Fruit fly (Drosophila melanogaster) whole organism, wandering third instar larva: ENCODE results near the gene CG5846.

Experiments used
- Abd-B ChIP-seq: fragments of >200 bp; optimal IDR thresholded peaks from 2 replicates; lab custom pipeline; 2017; ENCODE audit warnings: missing biosample characterization, missing genetic modification characterization
- CG32264 ChIP-seq: fragments of 200-800 bp; sonication (Bioruptor generic); optimal IDR thresholded peaks from 2 replicates; lab custom pipeline; 2016; ENCODE audit warnings: missing biosample characterization, missing genetic modification characterization
- CG9705 ChIP-seq: fragments of 200-800 bp; sonication (Bioruptor generic); optimal IDR thresholded peaks from 2 replicates; lab custom pipeline; 2018; ENCODE audit warnings: missing biosample characterization, mild to moderate bottlenecking, missing genetic modification characterization
- CrebA ChIP-seq: fragments of 200-800 bp; sonication (Bioruptor generic); optimal IDR thresholded peaks from 2 replicates; lab custom pipeline; 2016; ENCODE audit warnings: missing biosample characterization, mild to moderate bottlenecking, missing genetic modification characterization, borderline replicate concordance
- Dfd ChIP-seq: fragments of >200 bp; optimal IDR thresholded peaks from 2 replicates; lab custom pipeline; 2017; ENCODE audit warnings: missing biosample characterization, missing genetic modification characterization
- Dif ChIP-seq: fragments of 200-275, 200-300 bp; sonication (Bioruptor generic); optimal IDR thresholded peaks from 2 replicates; lab custom pipeline; 2018; ENCODE audit warnings: missing biosample characterization, missing genetic modification characterization; ENCODE audit not compliant: partially characterized antibody
- GATAd ChIP-seq: sonication (Bioruptor generic); optimal IDR thresholded peaks from 2 replicates; lab custom pipeline; 2016; ENCODE audit warnings: missing biosample characterization, missing genetic modification characterization
- HLH106 ChIP-seq: fragments of 200-800 bp; optimal IDR thresholded peaks from 3 replicates; lab custom pipeline; 2019; ENCODE audit warnings: missing biosample characterization, mild to moderate bottlenecking, missing genetic modification characterization, moderate library complexity
- Hnf4 ChIP-seq: fragments of 200-800 bp; sonication (Bioruptor generic); optimal IDR thresholded peaks from 2 replicates; lab custom pipeline; 2016; ENCODE audit warnings: missing biosample characterization, mild to moderate bottlenecking, missing genetic modification characterization
- Hr78 ChIP-seq: fragments of >200 bp; optimal IDR thresholded peaks from 2 replicates; lab custom pipeline; 2017; ENCODE audit warnings: missing biosample characterization, missing genetic modification characterization
- Hr83 ChIP-seq: fragments of 200-300 bp; sonication (Bioruptor generic); optimal IDR thresholded peaks from 2 replicates; lab custom pipeline; 2016; ENCODE audit warnings: missing biosample characterization, mild to moderate bottlenecking, missing genetic modification characterization, moderate library complexity; ENCODE audit not compliant: poor library complexity, severe bottlenecking
- Jra ChIP-seq: sonication (Bioruptor generic); optimal IDR thresholded peaks from 2 replicates; lab custom pipeline; 2016; ENCODE audit warnings: missing biosample characterization, missing genetic modification characterization
- Mio ChIP-seq: sonication (Bioruptor generic); optimal IDR thresholded peaks from 2 replicates; lab custom pipeline; 2016; ENCODE audit warnings: missing biosample characterization, missing genetic modification characterization
- Myc ChIP-seq: fragments of >200 bp; optimal IDR thresholded peaks from 2 replicates; lab custom pipeline; 2017
- N ChIP-seq: fragments of >200 bp; optimal IDR thresholded peaks from 2 replicates; lab custom pipeline; 2018; ENCODE audit warnings: missing biosample characterization, missing external identifiers, missing genetic modification characterization
- OdsH ChIP-seq: fragments of 200-800 bp; sonication (Bioruptor generic); optimal IDR thresholded peaks from 2 replicates; lab custom pipeline; 2016; ENCODE audit warnings: missing biosample characterization, mild to moderate bottlenecking, missing genetic modification characterization
- Rel ChIP-seq, 2 experiments: fragments of 200-800 bp; sonication (Bioruptor generic) in 1 of 2; optimal IDR thresholded peaks; 2 replicates in 1 of 2; 3 replicates in 1 of 2; lab custom pipeline; 2016 to 2019; ENCODE audit warnings: mild to moderate bottlenecking in 2 of 2, missing biosample characterization in 2 of 2, missing genetic modification characterization in 2 of 2, moderate library complexity in 1 of 2
- Sp1 ChIP-seq: fragments of 200-800 bp; sonication (Bioruptor generic); optimal IDR thresholded peaks from 3 replicates; lab custom pipeline; 2019; ENCODE audit warnings: missing biosample characterization, mild to moderate bottlenecking, missing genetic modification characterization, moderate library complexity
- Vsx2 ChIP-seq: fragments of 200-300, 225-300 bp; sonication (Bioruptor generic); optimal IDR thresholded peaks from 2 replicates; lab custom pipeline; 2018; ENCODE audit warnings: missing biosample characterization, missing genetic modification characterization; ENCODE audit not compliant: partially characterized antibody
- br ChIP-seq: fragments of 200-800 bp; sonication (Bioruptor generic); optimal IDR thresholded peaks from 2 replicates; lab custom pipeline; 2016; ENCODE audit warnings: missing biosample characterization, missing genetic modification characterization
- brk ChIP-seq: fragments of 200-800 bp; sonication (Bioruptor generic); optimal IDR thresholded peaks from 2 replicates; lab custom pipeline; 2016; ENCODE audit warnings: missing biosample characterization, mild to moderate bottlenecking, missing genetic modification characterization
- dl ChIP-seq, 2 experiments: fragments of 175-275, 200-275 bp in 1 of 2; fragments of 200-275 bp in 1 of 2; sonication (Bioruptor generic); optimal IDR thresholded peaks; lab custom pipeline; 2018; ENCODE audit warnings: mild to moderate bottlenecking in 2 of 2, missing biosample characterization in 2 of 2, missing genetic modification characterization in 2 of 2, moderate library complexity in 2 of 2; ENCODE audit not compliant: partially characterized antibody in 2 of 2, insufficient read depth in 1 of 2
- dmrt93B ChIP-seq: fragments of 200-800 bp; sonication (Bioruptor generic); optimal IDR thresholded peaks from 2 replicates; lab custom pipeline; 2018; ENCODE audit warnings: missing biosample characterization, mild to moderate bottlenecking, missing genetic modification characterization
- dsf ChIP-seq: sonication (Bioruptor generic); optimal IDR thresholded peaks from 2 replicates; lab custom pipeline; 2016; ENCODE audit warnings: missing biosample characterization, missing genetic modification characterization, borderline replicate concordance
- ey ChIP-seq: fragments of 200-800 bp; sonication (Bioruptor generic); optimal IDR thresholded peaks from 2 replicates; lab custom pipeline; 2016; ENCODE audit warnings: missing biosample characterization, missing genetic modification characterization
- foxo ChIP-seq, 2 experiments: fragments of 200-800 bp; sonication (Bioruptor generic); optimal IDR thresholded peaks; 2 replicates in 1 of 2; 3 replicates in 1 of 2; lab custom pipeline; 2016 to 2017; ENCODE audit warnings: missing biosample characterization in 2 of 2, missing genetic modification characterization in 2 of 2
- fru ChIP-seq: fragments of 200-800 bp; sonication (Bioruptor generic); optimal IDR thresholded peaks from 3 replicates; lab custom pipeline; 2016; ENCODE audit warnings: missing biosample characterization, mild to moderate bottlenecking, missing genetic modification characterization
- h ChIP-seq: fragments of 200-800 bp; sonication (Bioruptor generic); optimal IDR thresholded peaks from 3 replicates; lab custom pipeline; 2016; ENCODE audit warnings: missing biosample characterization, mild to moderate bottlenecking, missing genetic modification characterization
- jim ChIP-seq: fragments of 175-275, 200-325 bp; sonication (Bioruptor generic); optimal IDR thresholded peaks from 2 replicates; lab custom pipeline; 2016; ENCODE audit warnings: missing biosample characterization, mild to moderate bottlenecking, missing genetic modification characterization
- lola ChIP-seq: fragments of >200 bp; optimal IDR thresholded peaks from 2 replicates; lab custom pipeline; 2017; ENCODE audit warnings: missing biosample characterization, missing genetic modification characterization
- pan ChIP-seq: fragments of >200 bp; optimal IDR thresholded peaks from 2 replicates; lab custom pipeline; 2017
- psq ChIP-seq: fragments of 200-800 bp; sonication (Bioruptor generic); optimal IDR thresholded peaks from 3 replicates; lab custom pipeline; 2017; ENCODE audit warnings: missing biosample characterization, mild to moderate bottlenecking, missing genetic modification characterization, moderate library complexity
- rgr ChIP-seq: fragments of 200-800 bp; sonication (Bioruptor generic); optimal IDR thresholded peaks from 3 replicates; lab custom pipeline; 2016; ENCODE audit warnings: missing biosample characterization, mild to moderate bottlenecking, missing genetic modification characterization
- sage ChIP-seq: fragments of 200-800 bp; sonication (Bioruptor generic); optimal IDR thresholded peaks from 2 replicates; lab custom pipeline; 2016; ENCODE audit warnings: missing biosample characterization, mild to moderate bottlenecking, missing genetic modification characterization
- sv ChIP-seq: fragments of 200-800 bp; sonication (Bioruptor generic); optimal IDR thresholded peaks from 3 replicates; lab custom pipeline; 2016; ENCODE audit warnings: missing biosample characterization, missing genetic modification characterization
- tai ChIP-seq: sonication (Bioruptor generic); optimal IDR thresholded peaks from 2 replicates; lab custom pipeline; 2016; ENCODE audit warnings: missing biosample characterization, missing genetic modification characterization
- usp ChIP-seq: fragments of >200 bp; optimal IDR thresholded peaks from 2 replicates; lab custom pipeline; 2017; ENCODE audit warnings: missing biosample characterization, missing genetic modification characterization
- woc ChIP-seq: sonication (Bioruptor generic); optimal IDR thresholded peaks from 2 replicates; lab custom pipeline; 2016; ENCODE audit warnings: missing biosample characterization, mild to moderate bottlenecking, missing genetic modification characterization

The CG5846 gene

dm6 chr2L:9972624-9973023, 15.6 kb upstream of the CG5846 start:
- TF ChIP-seq Rel (GFP tag; optimal IDR thresholded peaks at IDR 0.05; lab: Kevin White, UChicago) (no peak), Rel (tag; optimal IDR thresholded peaks at IDR 0.05; lab: Kevin White, UChicago) (no peak), OdsH (GFP tag; lab: Kevin White, UChicago) (no peak)

- TF ChIP-seq usp (GFP tag; lab: Kevin White, UChicago) (no peak), HLH106 (tag; lab: Kevin White, UChicago) (no peak), Hr83 (GFP tag; lab: Kevin White, UChicago) (no peak), Hnf4 (GFP tag; lab: Kevin White, UChicago) (no peak), GATAd (GFP tag; lab: Kevin White, UChicago) (no peak), Sp1 (GFP tag; lab: Kevin White, UChicago) (no peak), tai (GFP tag; lab: Kevin White, UChicago) (no peak), dmrt93B (GFP tag; lab: Kevin White, UChicago) (no peak), Dfd (no peak), sage (no peak), lola (GFP tag; lab: Kevin White, UChicago) (no peak), fru (GFP tag; lab: Kevin White, UChicago) (no peak), Mio (GFP tag; lab: Kevin White, UChicago) (no peak), Vsx2 (no peak), N (no peak), sv (GFP tag; lab: Kevin White, UChicago) (no peak), psq (GFP tag; lab: Kevin White, UChicago) (no peak), CG9705 (no peak)
These were observed 11.2 kb upstream of the CG5846 start for dm6 chr2L:9968201-9968727.

DNA sequence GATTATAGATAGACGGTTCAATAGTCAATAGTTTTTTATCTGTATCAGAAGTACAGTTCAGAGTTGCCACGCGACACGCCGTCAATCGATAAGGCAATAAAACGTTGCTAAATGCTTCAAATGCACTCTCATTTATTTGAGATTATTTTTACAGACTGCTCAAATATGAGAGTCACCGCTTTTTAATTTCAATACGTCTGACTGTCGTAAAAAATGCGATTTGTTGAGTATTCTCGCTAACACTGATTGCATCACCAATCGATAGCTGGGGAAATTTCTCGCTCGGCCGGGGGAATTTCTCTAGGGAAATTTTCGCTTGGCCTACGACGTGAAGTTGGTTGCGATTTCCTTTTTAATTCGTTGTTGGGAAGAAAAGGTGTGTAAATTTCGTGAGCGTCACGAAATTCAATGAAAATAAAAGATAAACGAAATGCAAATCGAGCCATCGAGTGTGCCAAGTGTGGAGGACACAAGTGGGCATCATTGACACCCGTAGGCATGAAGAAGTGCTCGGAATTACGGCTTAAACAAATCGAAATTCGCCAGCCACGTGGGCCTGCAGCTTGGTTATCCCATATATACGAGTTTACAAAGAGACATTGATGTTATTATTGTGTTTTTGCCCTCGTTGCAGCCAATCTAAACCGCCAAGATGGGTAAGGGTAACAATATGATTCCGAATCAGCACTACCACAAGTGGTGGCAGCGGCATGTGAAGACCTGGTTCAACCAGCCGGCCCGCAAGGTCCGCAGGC, 10.1 kb upstream of the CG5846 start, which contains the start of the genes Dref and RpL13:
Gene Dref, minus strand, starts transcription at position 247 of the 755 bp plus-strand sequence.
Gene RpL13, plus strand, starts transcription at position 331 of the 755 bp plus-strand sequence.
- TF ChIP-seq fru (GFP tag; lab: Kevin White, UChicago) (peak; percentile 83), Dfd (no peak), woc (GFP tag; lab: Kevin White, UChicago) (peak; percentile 53), usp (GFP tag; lab: Kevin White, UChicago) (no peak), dsf (GFP tag; lab: Kevin White, UChicago) (peak; percentile 53), dl (GFP tag; optimal IDR thresholded peaks at IDR 0.05; lab: Kevin White, UChicago; ENCODE audit: insufficient read depth in 1 of 2, partially characterized antibody in 2 of 2) (no peak), Vsx2 (no peak), brk (no peak), Sp1 (GFP tag; lab: Kevin White, UChicago) (peak; percentile 93), br (GFP tag; lab: Kevin White, UChicago) (peak; percentile 88), Mio (GFP tag; lab: Kevin White, UChicago) (peak; percentile 43), GATAd (GFP tag; lab: Kevin White, UChicago) (no peak), Hr78 (GFP tag; lab: Kevin White, UChicago) (no peak), foxo (GFP tag; optimal IDR thresholded peaks at IDR 0.05; lab: Kevin White, UChicago) (peak; percentile 67 to 73), Rel (GFP tag; optimal IDR thresholded peaks at IDR 0.05; lab: Kevin White, UChicago) (no peak), Rel (tag; optimal IDR thresholded peaks at IDR 0.05; lab: Kevin White, UChicago) (peak; percentile 80), Dif (GFP tag; lab: Kevin White, UChicago) (no peak), Abd-B (GFP tag; lab: Kevin White, UChicago) (no peak), CG32264 (peak; percentile 57), pan (lab: Kevin White, UChicago) (no peak), dmrt93B (GFP tag; lab: Kevin White, UChicago) (peak; percentile 86), HLH106 (tag; lab: Kevin White, UChicago) (peak; percentile 81), jim (GFP tag; lab: Kevin White, UChicago) (no peak), CrebA (GFP tag; lab: Kevin White, UChicago) (no peak), CG9705 (peak; percentile 88), ey (peak; percentile 74), Hr83 (GFP tag; lab: Kevin White, UChicago) (peak; percentile 94), Hnf4 (GFP tag; lab: Kevin White, UChicago) (peak; percentile 84), OdsH (GFP tag; lab: Kevin White, UChicago) (peak; percentile 88), lola (GFP tag; lab: Kevin White, UChicago) (no peak), rgr (peak; percentile 88), N (no peak), tai (GFP tag; lab: Kevin White, UChicago) (no peak), sv (GFP tag; lab: Kevin White, UChicago) (peak; percentile 65), psq (GFP tag; lab: Kevin White, UChicago) (peak; percentile 60), sage (no peak), h (GFP tag; lab: Kevin White, UChicago) (peak; percentile 90), Myc (peak; percentile 77), Jra (GFP tag; lab: Kevin White, UChicago) (peak; percentile 71)
